Fruit fly (Drosophila melanogaster) S2 (cell line): ENCODE data around the gene CG14401.

Experiments used
- CG8478 ChIP-seq: fragments of >200 bp; optimal IDR thresholded peaks from 2 replicates; lab custom pipeline; 2018
- CTCF ChIP-seq, 2 experiments: fragments of >200 bp; optimal IDR thresholded peaks; 2 replicates each; lab custom pipeline; 2018

DNA sequence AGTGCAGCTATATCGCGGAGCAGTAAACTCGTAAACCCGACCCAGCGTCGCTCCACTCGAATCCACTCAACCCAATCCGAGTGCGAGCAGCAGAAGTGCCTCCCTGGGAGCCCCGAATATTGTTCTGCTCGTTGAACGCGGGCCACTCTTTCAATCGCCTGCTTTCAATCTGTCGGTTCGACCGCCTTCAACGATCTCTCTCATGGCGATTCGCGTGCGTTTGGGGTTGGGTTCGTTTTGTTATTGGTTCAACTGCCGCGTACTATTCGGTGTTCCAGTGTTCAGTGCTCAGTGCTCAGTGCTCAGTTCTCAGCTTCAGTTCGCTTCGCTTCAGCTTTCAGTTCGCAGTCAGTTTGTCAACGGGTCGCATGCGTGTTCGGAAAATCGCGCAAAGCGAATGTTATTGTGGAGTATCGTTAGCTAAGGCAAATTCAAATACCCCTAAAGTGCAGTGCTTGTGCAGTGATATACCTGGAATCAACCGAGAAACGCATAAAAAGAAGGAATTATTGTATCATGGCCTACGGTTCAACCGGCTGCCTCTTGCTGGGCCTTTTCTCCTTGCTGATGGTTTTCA, 29.1 kb upstream of the CG14401 start, which contains the start of gene CG31676:
- TF ChIP-seq CG8478 (no peak), CTCF (optimal IDR thresholded peaks at IDR 0.05; lab: Kevin White, UChicago) (no peak)
